Worm (Caenorhabditis elegans): ENCODE data around the gene fbxb-30.
"Not testable (repeated sequence)": the region's sequence is repeated elsewhere in the genome, so short reads cannot be mapped to it uniquely, and the experiment has no call there.

The fbxb-30 gene

ce11 chrII:1024684-1025083, 23.4 kb upstream of the fbxb-30 start, which contains the start of gene btb-11:
TSS of gene btb-11 (minus strand) at chrII:1024784.
- not testable (repeated sequence) for TF ChIP-seq hif-1 (tag; optimal IDR thresholded peaks at IDR 0.05); nhr-11 (tag; optimal IDR thresholded peaks at IDR 0.05); ceh-20 (GFP tag; IDR thresholded peaks at IDR 0.05)

- not testable (repeated sequence) for TF ChIP-seq unc-39 (tag; optimal IDR thresholded peaks at IDR 0.05); saeg-2 (GFP tag; IDR thresholded peaks at IDR 0.05); ceh-82 (tag; optimal IDR thresholded peaks at IDR 0.05)
Observed at ce11 chrII:1006375-1006774, 5.1 kb upstream of the fbxb-30 start, which contains the start of gene F45D11.14. TSS of gene F45D11.14 (minus strand) at chrII:1006475.

- TF ChIP-seq ceh-28 (tag; optimal IDR thresholded peaks at IDR 0.05) (no peak), dmd-6 (GFP tag; IDR thresholded peaks at IDR 0.05) (no peak), mdl-1 (tag; optimal IDR thresholded peaks at IDR 0.05) (no peak), nhr-48 (tag; optimal IDR thresholded peaks at IDR 0.05) (no peak), mes-2 (tag; optimal IDR thresholded peaks at IDR 0.05; ENCODE audit: poor library complexity, severe bottlenecking) (no peak), spr-3 (GFP tag; optimal IDR thresholded peaks at IDR 0.05) (no peak), zfp-3 (GFP tag; conservative IDR thresholded peaks at IDR 0.05) (no peak)
Observed at ce11 chrII:999493-999892, 1.8 kb downstream of the fbxb-30 start, which contains the start of gene fbxb-29. TSS of gene fbxb-29 (minus strand) at chrII:999593.

ce11 chrII:996112-996511, 5.1 kb downstream of the fbxb-30 start, which contains the start of gene F45D11.11:
TSS of gene F45D11.11 (minus strand) at chrII:996212.
- TF ChIP-seq madf-9 (GFP tag; conservative IDR thresholded peaks at IDR 0.05); mes-2 (tag; optimal IDR thresholded peaks at IDR 0.05; ENCODE audit: poor library complexity, severe bottlenecking); dmd-6 (GFP tag; IDR thresholded peaks at IDR 0.05): not testable (repeated sequence)

- TF ChIP-seq ceh-62 (tag; optimal IDR thresholded peaks at IDR 0.05); hmg-1.1 (GFP tag; IDR thresholded peaks at IDR 0.05); R02D3.7 (tag; optimal IDR thresholded peaks at IDR 0.05): not testable (repeated sequence)
Observed at ce11 chrII:994231-994630, 7.0 kb downstream of the fbxb-30 start, which contains the start of gene F45D11.7. TSS of gene F45D11.7 (plus strand) at chrII:994531.

- TF ChIP-seq T26A8.4 (GFP tag; IDR thresholded peaks at IDR 0.05): no peak
Observed at ce11 chrII:991300-991699, 10.0 kb downstream of the fbxb-30 start, which contains the start of gene fbxc-42. TSS of gene fbxc-42 (plus strand) at chrII:991600.

- no peak for TF ChIP-seq lin-13 (GFP tag; optimal IDR thresholded peaks at IDR 0.05)
- no peak for TF ChIP-seq mxl-2 (GFP tag; conservative IDR thresholded peaks at IDR 0.05)
- no peak for TF ChIP-seq set-16 (GFP tag; IDR thresholded peaks at IDR 0.05)
- TF ChIP-seq daf-8 (GFP tag; IDR thresholded peaks at IDR 0.05): no peak
- no peak for TF ChIP-seq jun-1 (tag; optimal IDR thresholded peaks at IDR 0.05)
Observed at ce11 chrII:988437-988836, 12.8 kb downstream of the fbxb-30 start, which contains the start of gene fbxc-39. TSS of gene fbxc-39 (plus strand) at chrII:988737.

- TF ChIP-seq nhr-237 (tag; optimal IDR thresholded peaks at IDR 0.05); hif-1 (tag; optimal IDR thresholded peaks at IDR 0.05); nhr-25 (tag; optimal IDR thresholded peaks at IDR 0.05; ENCODE audit: borderline replicate concordance, insufficient read depth): not testable (repeated sequence)
Observed at ce11 chrII:985703-986102, 15.5 kb downstream of the fbxb-30 start, which contains the start of gene fbxc-40. TSS of gene fbxc-40 (plus strand) at chrII:986003.
